Worm (Caenorhabditis elegans) whole organism, L3 larva: ENCODE measurements around the gene smz-1.
"Not testable (repeated sequence)": the region's sequence is repeated elsewhere in the genome, so short reads cannot be mapped to it uniquely, and the experiment has no call there.

Source experiments
- R02D3.7 ChIP-seq: fragments of 150-350 bp; optimal IDR thresholded peaks from 2 replicates; lab custom pipeline; 2014; ENCODE audit warnings: missing biosample characterization, missing genetic modification characterization
- ZK546.5 ChIP-seq: sonication (generic microtip); optimal IDR thresholded peaks from 2 replicates; lab custom pipeline; 2017; ENCODE audit warnings: missing biosample characterization, missing genetic modification characterization
- aly-2 ChIP-seq: fragments of 150-350 bp; optimal IDR thresholded peaks from 2 replicates; lab custom pipeline; 2014; ENCODE audit warnings: missing biosample characterization, missing genetic modification characterization
- ama-1 ChIP-seq: fragments of 150-350 bp; optimal IDR thresholded peaks from 2 replicates; lab custom pipeline; 2018
- ceh-16 ChIP-seq: sonication (generic microtip); optimal IDR thresholded peaks from 2 replicates; lab custom pipeline; 2017; ENCODE audit warnings: missing biosample characterization, missing genetic modification characterization
- ceh-28 ChIP-seq: fragments of 150-350 bp; optimal IDR thresholded peaks from 2 replicates; lab custom pipeline; 2014; ENCODE audit warnings: missing biosample characterization, missing genetic modification reagents, missing genetic modification characterization
- daf-12 ChIP-seq: fragments of 150-350 bp; optimal IDR thresholded peaks from 2 replicates; lab custom pipeline; 2014; ENCODE audit warnings: missing biosample characterization, missing genetic modification reagents, missing genetic modification characterization
- egl-27 ChIP-seq: sonication (generic microtip); optimal IDR thresholded peaks from 4 replicates; lab custom pipeline; 2017; ENCODE audit warnings: missing biosample characterization, missing genetic modification reagents, missing genetic modification characterization
- egl-5 ChIP-seq: fragments of 150-350 bp; optimal IDR thresholded peaks from 2 replicates; lab custom pipeline; 2017; ENCODE audit warnings: missing biosample characterization, missing genetic modification reagents, missing genetic modification characterization, inconsistent platforms
- elt-3 ChIP-seq, 3 experiments: fragments of 150-350 bp in 1 of 3; sonication (generic microtip) in 2 of 3; optimal IDR thresholded peaks; 2 replicates in 2 of 3; 4 replicates in 1 of 3; lab custom pipeline; 2014 to 2017; ENCODE audit warnings: missing biosample characterization in 3 of 3, missing genetic modification characterization in 3 of 3
- fkh-10 ChIP-seq: sonication (generic microtip); optimal IDR thresholded peaks from 2 replicates; lab custom pipeline; 2017; ENCODE audit warnings: missing biosample characterization, missing genetic modification reagents, missing genetic modification characterization
- fos-1 ChIP-seq: fragments of 150-350 bp; optimal IDR thresholded peaks from 2 replicates; lab custom pipeline; 2014; ENCODE audit warnings: missing biosample characterization, missing genetic modification characterization
- lin-15B ChIP-seq: fragments of 150-350 bp; optimal IDR thresholded peaks from 2 replicates; lab custom pipeline; 2014; ENCODE audit warnings: missing biosample characterization, missing genetic modification characterization
- lin-39 ChIP-seq: fragments of 150-350 bp; optimal IDR thresholded peaks from 2 replicates; lab custom pipeline; 2018; ENCODE audit warnings: missing biosample characterization, missing genetic modification reagents, missing genetic modification characterization
- nhr-11 ChIP-seq: fragments of 150-350 bp; optimal IDR thresholded peaks from 2 replicates; lab custom pipeline; 2014; ENCODE audit warnings: missing biosample characterization, missing genetic modification characterization
- nhr-12 ChIP-seq: fragments of 150-350 bp; optimal IDR thresholded peaks from 2 replicates; lab custom pipeline; 2014; ENCODE audit warnings: missing biosample characterization, missing genetic modification characterization
- nhr-23 ChIP-seq: fragments of 150-350 bp; optimal IDR thresholded peaks from 2 replicates; lab custom pipeline; 2014; ENCODE audit warnings: missing biosample characterization, missing genetic modification reagents, missing genetic modification characterization
- nhr-237 ChIP-seq: fragments of 150-350 bp; optimal IDR thresholded peaks from 2 replicates; lab custom pipeline; 2014; ENCODE audit warnings: missing biosample characterization, missing genetic modification characterization
- nhr-25 ChIP-seq: sonication (generic microtip); optimal IDR thresholded peaks from 2 replicates; lab custom pipeline; 2017; ENCODE audit warnings: missing biosample characterization, missing genetic modification characterization
- nhr-28 ChIP-seq: fragments of 150-350 bp; optimal IDR thresholded peaks from 2 replicates; lab custom pipeline; 2014; ENCODE audit warnings: missing biosample characterization, missing genetic modification characterization
- nhr-43 ChIP-seq: sonication (generic microtip); optimal IDR thresholded peaks from 2 replicates; lab custom pipeline; 2016; ENCODE audit warnings: mild to moderate bottlenecking, missing genetic modification characterization, missing compliant biosample characterization; ENCODE audit not compliant: poor library complexity, severe bottlenecking
- nhr-67 ChIP-seq: fragments of 150-350 bp; optimal IDR thresholded peaks from 2 replicates; lab custom pipeline; 2014; ENCODE audit warnings: missing biosample characterization, missing genetic modification characterization
- nhr-76 ChIP-seq: fragments of 150-350 bp; sonication (generic microtip); optimal IDR thresholded peaks from 5 replicates; lab custom pipeline; 2014; ENCODE audit warnings: missing biosample characterization, missing genetic modification characterization
- pha-4 ChIP-seq: fragments of 150-350 bp; optimal IDR thresholded peaks from 2 replicates; lab custom pipeline; 2014; ENCODE audit warnings: missing biosample characterization, missing genetic modification reagents, missing genetic modification characterization
- sea-2 ChIP-seq: fragments of 150-350 bp; sonication (generic microtip); optimal IDR thresholded peaks from 4 replicates; lab custom pipeline; 2014; ENCODE audit warnings: missing biosample characterization, missing genetic modification reagents, missing genetic modification characterization
- snpc-4 ChIP-seq: fragments of 150-350 bp; optimal IDR thresholded peaks from 2 replicates; lab custom pipeline; 2014; ENCODE audit warnings: missing biosample characterization, missing genetic modification characterization
- unc-39 ChIP-seq: sonication (generic microtip); optimal IDR thresholded peaks from 4 replicates; lab custom pipeline; 2017; ENCODE audit warnings: missing biosample characterization, missing genetic modification characterization
- zag-1 ChIP-seq: fragments of 150-350 bp; optimal IDR thresholded peaks from 2 replicates; lab custom pipeline; 2014; ENCODE audit warnings: missing biosample characterization, missing genetic modification characterization
- ztf-4 ChIP-seq: fragments of 150-350 bp; optimal IDR thresholded peaks from 2 replicates; lab custom pipeline; 2014; ENCODE audit warnings: missing biosample characterization, missing genetic modification characterization

The smz-1 gene

ce11 chrIV:12454115-12454514 lies 735 bp upstream of the smz-1 start, which contains the start of gene spe-44:
TSS of gene spe-44 (minus strand) at chrIV:12454215.
- TF ChIP-seq zag-1 (tag; lab: Kevin White, UChicago), result no peak
- TF ChIP-seq egl-5 (tag; lab: Kevin White, UChicago), result no peak
- no peak for TF ChIP-seq nhr-67
- no peak for TF ChIP-seq elt-3 (tag; optimal IDR thresholded peaks at IDR 0.05; lab: Kevin White, UChicago)
- TF ChIP-seq egl-27 (tag; lab: Kevin White, UChicago), result no peak

ce11 chrIV:12456613-12457012 lies 1.8 kb downstream of the smz-1 start, which contains the start of gene C25G4.7:
TSS of gene C25G4.7 (plus strand) at chrIV:12456913.
- TF ChIP-seq fos-1 (no peak), fkh-10 (no peak), ZK546.5 (tag; lab: Kevin White, UChicago) (no peak), snpc-4 (tag; lab: Kevin White, UChicago) (no peak), sea-2 (GFP tag; lab: Kevin White, UChicago) (no peak), egl-27 (tag; lab: Kevin White, UChicago) (no peak), ztf-4 (no peak), nhr-28 (tag; lab: Kevin White, UChicago) (no peak), unc-39 (tag; lab: Kevin White, UChicago) (no peak)

DNA sequence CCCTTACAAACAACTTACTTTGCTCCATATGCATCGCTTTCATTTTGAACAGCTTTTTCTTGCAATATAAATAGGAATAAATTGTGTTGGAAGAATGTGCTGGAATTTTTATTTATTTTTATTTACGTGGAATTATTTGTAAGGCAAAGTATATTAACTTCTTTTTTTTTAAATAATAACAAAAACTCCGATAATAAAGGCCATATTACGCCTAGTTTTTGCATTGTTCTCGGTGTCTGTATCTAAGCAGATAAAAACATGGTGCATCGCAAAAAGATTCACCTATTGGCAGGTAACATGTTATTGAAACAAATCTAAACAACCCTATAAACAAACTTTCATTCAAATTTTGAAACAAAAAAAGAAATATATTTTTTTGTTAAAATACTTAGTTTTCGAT lies 8.5 kb downstream of the smz-1 start, which contains the start of gene C25G4.8:
Gene C25G4.8 (minus strand): TSS at position 101 of the 400 bp plus-strand sequence.
- no peak for TF ChIP-seq lin-39
- TF ChIP-seq nhr-237 (tag; lab: Kevin White, UChicago), result no peak
- TF ChIP-seq egl-5 (tag; lab: Kevin White, UChicago), result no peak
- no peak for TF ChIP-seq elt-3 (tag; optimal IDR thresholded peaks at IDR 0.05; lab: Kevin White, UChicago)
- TF ChIP-seq ceh-28 (tag; lab: Kevin White, UChicago), result no peak
- no peak for TF ChIP-seq zag-1 (tag; lab: Kevin White, UChicago)
- no peak for TF ChIP-seq aly-2
- TF ChIP-seq R02D3.7 (tag; lab: Kevin White, UChicago), result no peak
- no peak for TF ChIP-seq pha-4 (tag; lab: Kevin White, UChicago)
- no peak for TF ChIP-seq fkh-10
- TF ChIP-seq ama-1, result no peak
- no peak for TF ChIP-seq daf-12 (tag; lab: Kevin White, UChicago)

ce11 chrIV:12464822-12465221 lies 10.0 kb downstream of the smz-1 start:
- TF ChIP-seq fkh-10, result peak; percentile 67
- TF ChIP-seq lin-39, result peak; percentile 33
- TF ChIP-seq nhr-12 (tag; lab: Kevin White, UChicago), result no peak
- TF ChIP-seq, all 47 proteins: peak for 2

DNA sequence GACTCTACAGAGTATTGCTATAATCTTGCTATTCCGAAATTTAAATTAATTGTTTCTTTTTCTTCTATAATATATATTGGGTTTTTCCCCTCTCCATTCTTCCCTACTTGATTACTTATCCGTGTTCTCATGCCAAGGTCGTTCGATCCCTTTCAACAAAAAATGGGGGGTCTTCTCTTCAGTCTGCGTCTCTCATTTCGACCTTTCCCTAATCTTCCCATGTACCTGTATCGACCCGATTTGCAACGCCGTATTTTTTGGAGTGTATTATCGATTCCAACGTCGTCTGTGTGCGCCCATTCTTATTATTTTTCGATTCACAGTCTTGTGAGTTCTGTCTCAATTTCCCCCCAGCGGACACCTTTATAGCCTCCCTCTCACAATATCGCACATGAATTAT lies 12.9 kb downstream of the smz-1 start:
- TF ChIP-seq nhr-25 (peak; percentile 53), ceh-28 (tag; lab: Kevin White, UChicago) (peak; percentile 57), nhr-43 (tag; lab: Kevin White, UChicago) (no peak), nhr-23 (tag; lab: Kevin White, UChicago) (peak; percentile 24)

ce11 chrIV:12468359-12468758 lies 13.5 kb downstream of the smz-1 start, which contains the start of gene igdb-2:
TSS of gene igdb-2 (plus strand) at chrIV:12468659.
- no peak for TF ChIP-seq nhr-11 (tag; lab: Kevin White, UChicago)
- TF ChIP-seq zag-1 (tag; lab: Kevin White, UChicago), result no peak
- TF ChIP-seq lin-15B (tag; lab: Kevin White, UChicago), result no peak
- TF ChIP-seq nhr-76 (tag; lab: Kevin White, UChicago), result no peak

ce11 chrIV:12476942-12477341 lies 22.1 kb downstream of the smz-1 start, which contains the start of gene T04A11.1:
TSS of gene T04A11.1 (minus strand) at chrIV:12477042.
- not testable (repeated sequence) for TF ChIP-seq nhr-76 (tag; lab: Kevin White, UChicago); ceh-16 (tag; lab: Kevin White, UChicago); nhr-67
